Fruit fly (Drosophila melanogaster) whole organism, larva: ENCODE measurements around the gene Phlpp.
A peak's percentile ranks its signal among the peaks of the same experiment; 100 is the strongest.

ENCODE experiments used
- noc ChIP-seq: fragments of 200-800 bp; sonication (Bioruptor generic); optimal IDR thresholded peaks from 3 replicates; lab custom pipeline; 2019; ENCODE audit warnings: missing biosample characterization, mild to moderate bottlenecking, missing genetic modification characterization, moderate library complexity

Phlpp gene

DNA sequence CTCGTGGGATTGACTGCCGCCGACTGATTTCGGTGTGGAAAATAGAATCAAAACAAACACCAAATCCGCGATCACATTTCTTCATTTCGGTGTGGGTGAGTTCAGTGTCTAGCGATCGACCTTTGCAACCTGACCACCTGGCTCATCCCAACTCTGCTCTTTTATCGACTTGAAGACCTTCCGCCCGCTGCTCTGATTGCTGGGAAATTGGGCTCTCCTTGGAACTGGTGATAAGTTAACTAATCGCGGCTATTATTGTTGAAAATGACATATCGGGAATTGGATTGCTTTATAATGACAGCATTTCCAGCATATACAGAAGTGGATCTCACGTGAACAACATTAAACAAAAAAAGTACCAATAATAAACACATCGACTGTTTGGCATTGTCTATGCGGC, 38.4 kb downstream of the Phlpp start:
- TF ChIP-seq noc, result no peak

DNA sequence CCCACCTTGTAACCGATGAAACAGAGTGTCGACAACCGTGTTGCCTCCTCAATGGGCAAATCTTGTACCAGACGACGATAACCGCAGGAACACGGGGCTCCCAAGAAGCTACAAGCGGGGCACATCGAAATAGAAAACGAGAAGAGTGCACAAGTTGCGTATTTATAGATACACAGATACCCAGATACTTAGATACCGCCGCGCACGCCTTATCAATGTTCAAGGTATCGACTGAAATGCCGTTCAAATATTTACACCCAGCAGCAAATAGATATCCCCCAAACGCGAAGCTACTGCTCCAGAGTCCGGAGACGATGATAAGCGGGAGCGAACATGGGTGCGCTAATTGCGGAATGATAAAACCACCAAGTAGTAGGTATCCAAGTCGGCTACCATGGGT, 39.7 kb downstream of the Phlpp start:
- TF ChIP-seq noc, result no peak

DNA sequence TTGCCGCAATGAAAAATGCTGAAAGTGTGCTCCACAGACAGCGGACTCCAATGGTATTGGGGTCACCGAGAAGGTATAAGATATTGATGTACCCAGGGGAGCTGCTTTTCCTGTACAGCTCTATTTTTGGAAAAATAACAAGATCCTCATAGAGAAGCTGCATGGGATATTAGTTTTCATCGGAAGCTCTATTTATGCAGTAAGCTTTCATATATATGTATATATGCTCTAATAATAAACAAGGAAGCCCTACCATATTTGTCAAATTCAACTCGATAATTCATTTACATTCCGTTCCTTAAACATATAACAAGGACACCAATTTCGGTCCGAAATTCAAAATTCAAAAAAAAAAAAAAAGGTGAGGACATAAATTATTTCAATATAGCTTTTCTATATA, 42.8 kb downstream of the Phlpp start, which contains the start of the genes CG17344 and CG43731:
Gene CG17344 (plus strand): TSS at position 301 of the 400 bp plus-strand sequence.
Gene CG43731 (plus strand): TSS at position 301 of the 400 bp plus-strand sequence.
- no peak for TF ChIP-seq noc

DNA sequence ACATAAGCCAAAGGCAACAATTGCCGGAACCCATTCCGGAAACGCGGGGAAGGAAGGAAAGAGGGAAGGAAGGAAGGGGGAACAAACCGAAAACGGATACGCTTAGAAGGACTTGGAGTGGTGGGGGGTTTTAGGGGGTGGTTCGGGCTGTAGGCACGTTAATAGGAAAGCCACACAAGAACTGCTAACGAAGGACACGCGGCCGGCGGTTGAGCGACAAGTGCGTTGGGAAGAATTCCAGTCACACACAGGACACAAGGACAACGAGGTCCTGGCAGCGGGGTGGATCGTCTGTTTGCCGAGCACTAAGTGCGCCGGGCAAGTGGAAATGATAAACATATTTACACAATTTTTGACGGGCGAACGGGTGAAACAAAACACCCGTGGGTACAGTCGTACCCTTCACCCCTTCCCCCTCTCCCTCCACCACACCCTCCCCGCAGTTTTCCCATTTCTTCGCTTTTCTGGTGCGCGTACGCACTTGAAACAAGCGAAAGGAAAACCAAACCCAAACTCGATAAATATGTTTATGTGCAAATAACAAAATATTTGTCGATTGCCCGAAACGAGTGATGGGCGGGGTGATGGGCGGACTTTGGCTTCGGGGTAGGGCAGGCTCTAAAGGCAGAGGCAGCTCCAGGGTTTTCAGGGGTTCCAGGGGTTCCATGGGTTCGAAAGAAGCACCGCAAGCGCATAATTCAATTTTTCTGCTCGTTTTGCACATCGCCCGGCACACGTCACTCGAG, 44.4 kb downstream of the Phlpp start:
- TF ChIP-seq noc, result no peak

- TF ChIP-seq noc, result no peak
These were observed 45.5 kb downstream of the Phlpp start for dm6 chr2L:19104383-19104782.

DNA sequence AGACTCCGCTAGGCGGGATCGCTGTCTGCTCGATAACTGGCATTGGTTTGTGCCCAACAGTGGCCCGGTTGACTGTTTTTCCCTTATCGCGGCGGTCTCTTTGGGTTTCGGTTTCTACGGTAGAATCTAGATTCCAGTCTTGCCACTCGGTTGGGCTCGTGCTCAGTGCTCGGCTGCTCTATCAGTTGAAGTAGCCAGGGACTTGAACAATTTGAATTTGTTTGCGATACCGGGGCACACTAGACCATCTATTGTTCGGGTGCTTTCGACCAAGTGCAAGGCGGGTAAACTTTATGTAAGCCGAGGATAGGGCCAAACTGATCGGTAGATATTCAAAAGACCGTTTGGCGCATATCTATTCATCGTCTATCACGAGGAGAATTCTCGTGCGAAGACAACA, 47.3 kb downstream of the Phlpp start:
- TF ChIP-seq noc, result no peak

dm6 chr2L:19108377-19108876, 49.5 kb downstream of the Phlpp start, which contains the start of gene Lim3:
Lim3 (minus strand) TSS chr2L:19108427.
- no peak for TF ChIP-seq noc

dm6 chr2L:19109625-19110204, 50.8 kb downstream of the Phlpp start, which contains the start of gene amd:
amd (plus strand) TSS chr2L:19110154.
- TF ChIP-seq noc, result no peak

DNA sequence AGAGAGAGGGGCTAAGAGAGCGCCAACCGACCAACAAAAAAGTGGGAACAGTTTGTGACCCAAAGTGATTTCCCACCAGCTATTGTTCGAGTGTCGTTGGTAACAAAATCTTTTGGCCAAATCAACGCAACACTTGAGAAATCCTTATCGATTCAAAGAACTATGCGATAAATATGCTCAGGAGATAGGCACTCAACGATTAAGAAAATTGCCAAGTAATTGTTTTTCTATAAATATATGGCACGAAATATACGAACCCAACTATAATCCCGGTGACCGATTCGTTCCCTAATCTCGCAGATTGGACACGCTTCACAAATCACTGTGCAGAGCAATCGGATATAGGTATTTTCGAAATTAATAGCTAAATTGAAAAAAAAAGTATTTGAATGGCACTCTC, 52.2 kb downstream of the Phlpp start:
- TF ChIP-seq noc, result peak; percentile 59

- no peak for TF ChIP-seq noc
These were observed 52.8 kb downstream of the Phlpp start for dm6 chr2L:19111729-19112128.

dm6 chr2L:19112200-19112599, 53.3 kb downstream of the Phlpp start:
- TF ChIP-seq noc, result no peak
